Fruit fly (Drosophila melanogaster): ENCODE data around the gene vret.

dm6 chr3R:22793953-22794352, 48.6 kb upstream of the vret start:
- TF ChIP-seq CG8388 (GFP tag; optimal IDR thresholded peaks at IDR 0.05) (no peak), exex (tag; optimal IDR thresholded peaks at IDR 0.05) (no peak), pfk (GFP tag; optimal IDR thresholded peaks at IDR 0.05) (no peak), CG2678 (tag; optimal IDR thresholded peaks at IDR 0.05) (no peak), CG1529 (GFP tag; optimal IDR thresholded peaks at IDR 0.05) (no peak), NC2β (GFP tag; optimal IDR thresholded peaks at IDR 0.05) (no peak)

Data from whole organism, embryonic.